Fruit fly (Drosophila melanogaster): ENCODE data around the gene alpha-Est2.

alpha-Est2 gene

dm6 chr3R:7493745-7494144 is 47.9 kb upstream of the alpha-Est2 start, which contains the start of gene alpha-Est10:
Gene alpha-Est10, minus strand, starts transcription at chr3R:7493845.
- no peak for TF ChIP-seq GATAd (GFP tag; optimal IDR thresholded peaks at IDR 0.05)
- no peak for TF ChIP-seq foxo (GFP tag; optimal IDR thresholded peaks at IDR 0.05)
- no peak for TF ChIP-seq fru (GFP tag; optimal IDR thresholded peaks at IDR 0.05)
- no peak for TF ChIP-seq Rel (GFP tag; optimal IDR thresholded peaks at IDR 0.05)
- TF ChIP-seq Rel (tag; optimal IDR thresholded peaks at IDR 0.05): no peak
- TF ChIP-seq Mio (GFP tag; optimal IDR thresholded peaks at IDR 0.05): no peak

dm6 chr3R:7497488-7497887 is 44.1 kb upstream of the alpha-Est2 start:
- TF ChIP-seq CrebA (GFP tag; optimal IDR thresholded peaks at IDR 0.05; ENCODE audit: borderline replicate concordance): peak; percentile 41
- peak; percentile 25 for TF ChIP-seq OdsH (GFP tag; optimal IDR thresholded peaks at IDR 0.05)
- TF ChIP-seq Sp1 (GFP tag; optimal IDR thresholded peaks at IDR 0.05): peak; percentile 16
- no peak for TF ChIP-seq N (GFP tag; optimal IDR thresholded peaks at IDR 0.05)
- peak; percentile 56 for TF ChIP-seq h (GFP tag; optimal IDR thresholded peaks at IDR 0.05)
- peak; percentile 33 for TF ChIP-seq br (GFP tag; optimal IDR thresholded peaks at IDR 0.05)
- no peak for TF ChIP-seq Jra (GFP tag; optimal IDR thresholded peaks at IDR 0.05)
- TF ChIP-seq Rel (GFP tag; optimal IDR thresholded peaks at IDR 0.05): peak; percentile 18
- TF ChIP-seq Rel (tag; optimal IDR thresholded peaks at IDR 0.05): peak; percentile 74

dm6 chr3R:7499488-7499887 is 42.1 kb upstream of the alpha-Est2 start:
- TF ChIP-seq Mio (GFP tag; optimal IDR thresholded peaks at IDR 0.05) (no peak), CrebA (GFP tag; optimal IDR thresholded peaks at IDR 0.05; ENCODE audit: borderline replicate concordance) (no peak), h (GFP tag; optimal IDR thresholded peaks at IDR 0.05) (no peak), HLH106 (tag; optimal IDR thresholded peaks at IDR 0.05) (no peak), foxo (GFP tag; optimal IDR thresholded peaks at IDR 0.05) (no peak), N (GFP tag; optimal IDR thresholded peaks at IDR 0.05) (no peak), psq (GFP tag; optimal IDR thresholded peaks at IDR 0.05) (no peak), Abd-B (GFP tag; optimal IDR thresholded peaks at IDR 0.05) (no peak), Vsx2 (GFP tag; optimal IDR thresholded peaks at IDR 0.05; ENCODE audit: partially characterized antibody) (no peak), sage (GFP tag; optimal IDR thresholded peaks at IDR 0.05) (no peak), Myc (optimal IDR thresholded peaks at IDR 0.05) (no peak), usp (GFP tag; optimal IDR thresholded peaks at IDR 0.05) (no peak), CG9705 (GFP tag; optimal IDR thresholded peaks at IDR 0.05) (no peak), rgr (GFP tag; optimal IDR thresholded peaks at IDR 0.05) (no peak), Sp1 (GFP tag; optimal IDR thresholded peaks at IDR 0.05) (no peak), jim (GFP tag; optimal IDR thresholded peaks at IDR 0.05) (no peak)

dm6 chr3R:7500513-7500912 is 41.1 kb upstream of the alpha-Est2 start:
- peak; percentile 31 for TF ChIP-seq rgr (GFP tag; optimal IDR thresholded peaks at IDR 0.05)
- no peak for TF ChIP-seq Sp1 (GFP tag; optimal IDR thresholded peaks at IDR 0.05)
- TF ChIP-seq h (GFP tag; optimal IDR thresholded peaks at IDR 0.05): peak; percentile 33
- no peak for TF ChIP-seq Hnf4 (GFP tag; optimal IDR thresholded peaks at IDR 0.05)

- TF ChIP-seq usp (GFP tag; optimal IDR thresholded peaks at IDR 0.05) (no peak), Myc (optimal IDR thresholded peaks at IDR 0.05) (no peak), Dfd (GFP tag; optimal IDR thresholded peaks at IDR 0.05) (no peak), tai (GFP tag; optimal IDR thresholded peaks at IDR 0.05) (no peak), pan (optimal IDR thresholded peaks at IDR 0.05) (no peak), CG32264 (GFP tag; optimal IDR thresholded peaks at IDR 0.05) (no peak), GATAd (GFP tag; optimal IDR thresholded peaks at IDR 0.05) (no peak), HLH106 (tag; optimal IDR thresholded peaks at IDR 0.05) (no peak), sv (GFP tag; optimal IDR thresholded peaks at IDR 0.05) (no peak), CrebA (GFP tag; optimal IDR thresholded peaks at IDR 0.05; ENCODE audit: borderline replicate concordance) (no peak), dsf (GFP tag; optimal IDR thresholded peaks at IDR 0.05; ENCODE audit: borderline replicate concordance) (no peak), h (GFP tag; optimal IDR thresholded peaks at IDR 0.05) (no peak), sage (GFP tag; optimal IDR thresholded peaks at IDR 0.05) (no peak), ey (GFP tag; optimal IDR thresholded peaks at IDR 0.05) (no peak), CG9705 (GFP tag; optimal IDR thresholded peaks at IDR 0.05) (no peak), Hr78 (GFP tag; optimal IDR thresholded peaks at IDR 0.05) (no peak), Hr83 (GFP tag; optimal IDR thresholded peaks at IDR 0.05; ENCODE audit: poor library complexity, severe bottlenecking) (no peak), br (GFP tag; optimal IDR thresholded peaks at IDR 0.05) (no peak), lola (GFP tag; optimal IDR thresholded peaks at IDR 0.05) (no peak), dmrt93B (GFP tag; optimal IDR thresholded peaks at IDR 0.05) (no peak)
Measured at dm6 chr3R:7502276-7502675, 39.3 kb upstream of the alpha-Est2 start, which contains the start of gene Mics1. Gene Mics1, minus strand, starts transcription at chr3R:7502376.
